Fruit fly (Drosophila melanogaster): ENCODE measurements around the gene CG15922.

DNA sequence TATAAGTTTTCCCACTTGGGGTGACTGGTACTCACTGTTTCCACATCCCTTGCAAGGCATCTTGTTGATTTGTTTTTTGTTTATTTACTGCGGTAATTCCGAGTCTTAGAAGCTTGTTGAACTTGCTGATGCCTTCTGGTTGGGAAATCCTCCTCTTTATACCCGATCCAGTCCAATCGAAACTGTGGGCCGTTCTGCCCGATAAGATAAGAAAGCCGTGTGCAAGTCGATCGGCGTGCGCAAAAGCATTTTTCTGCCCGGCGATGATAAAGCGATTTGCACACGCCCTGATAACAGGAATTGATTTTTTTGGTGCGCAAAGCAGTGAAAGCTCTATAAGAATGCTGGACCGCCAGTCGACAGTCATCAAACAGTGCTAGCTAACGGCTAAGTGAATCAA is 25.5 kb downstream of the CG15922 start, which contains the start of the genes MtnE and MtnD:
- TF ChIP-seq br (GFP tag; optimal IDR thresholded peaks at IDR 0.05) = no peak
- TF ChIP-seq dsf (GFP tag; optimal IDR thresholded peaks at IDR 0.05; ENCODE audit: borderline replicate concordance) = no peak
- TF ChIP-seq psq (GFP tag; optimal IDR thresholded peaks at IDR 0.05) = no peak
- no peak for TF ChIP-seq OdsH (GFP tag; optimal IDR thresholded peaks at IDR 0.05)
- TF ChIP-seq Sp1 (GFP tag; optimal IDR thresholded peaks at IDR 0.05) = no peak
- no peak for TF ChIP-seq GATAd (GFP tag; optimal IDR thresholded peaks at IDR 0.05)
- TF ChIP-seq fru (GFP tag; optimal IDR thresholded peaks at IDR 0.05) = peak; percentile 41
- no peak for TF ChIP-seq Hr83 (GFP tag; optimal IDR thresholded peaks at IDR 0.05; ENCODE audit: poor library complexity, severe bottlenecking)

Measured in whole organism, wandering third instar larva.